Worm (Caenorhabditis elegans): Measurements from ENCODE around the gene R08C7.5.

DNA sequence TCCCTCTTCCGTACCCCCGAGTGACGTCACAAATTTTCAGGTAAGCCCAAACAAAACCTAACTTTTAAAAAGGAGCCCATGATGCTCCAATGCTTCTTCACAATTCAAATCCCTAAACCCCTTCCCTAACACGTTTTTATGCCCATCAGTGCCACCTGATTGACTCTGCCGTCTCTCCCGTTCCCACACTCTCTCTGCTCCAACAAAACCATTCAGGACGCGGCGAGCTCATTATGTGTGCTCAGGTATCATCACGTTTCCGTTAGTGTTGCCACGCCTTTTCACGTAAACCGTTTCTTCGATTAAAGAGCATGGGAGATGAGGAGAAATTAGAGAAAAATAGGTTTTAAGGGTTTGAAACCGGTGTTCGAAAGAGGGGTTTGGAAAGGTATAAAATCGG, 33.1 kb downstream of the R08C7.5 start, which contains the start of gene M01H9.2:
- TF ChIP-seq F57C9.4 (tag; optimal IDR thresholded peaks at IDR 0.05) (no peak), ama-1 (optimal IDR thresholded peaks at IDR 0.05) (no peak), ama-1 (GFP tag; optimal IDR thresholded peaks at IDR 0.05) (no peak), gei-17 (GFP tag; optimal IDR thresholded peaks at IDR 0.05) (no peak), him-1 (tag; optimal IDR thresholded peaks at IDR 0.05) (no peak), Y67H2A.10 (GFP tag; conservative IDR thresholded peaks at IDR 0.05) (no peak), tbp1 (GFP tag; optimal IDR thresholded peaks at IDR 0.05) (no peak), ceh-58 (GFP tag; IDR thresholded peaks at IDR 0.05) (no peak), egl-44 (GFP tag; IDR thresholded peaks at IDR 0.05) (no peak), snpc-3.4 (tag; optimal IDR thresholded peaks at IDR 0.05) (no peak), cebp-2 (GFP tag; IDR thresholded peaks at IDR 0.05) (no peak), hrde-1 (tag; optimal IDR thresholded peaks at IDR 0.05; ENCODE audit: borderline replicate concordance) (no peak)

Data from whole organism, young adult.